Fruit fly (Drosophila melanogaster): ENCODE data around the gene CG42371.

dm6 chr2L:2251175-2251574 lies 34.1 kb upstream of the CG42371 start, which contains the start of gene Ser12:
- TF ChIP-seq ttk (optimal IDR thresholded peaks at IDR 0.05) = no peak
- no peak for TF ChIP-seq h (optimal IDR thresholded peaks at IDR 0.05)
- TF ChIP-seq insv (optimal IDR thresholded peaks at IDR 0.05) = no peak
- TF ChIP-seq Myc (optimal IDR thresholded peaks at IDR 0.05) = no peak
- no peak for TF ChIP-seq psq (optimal IDR thresholded peaks at IDR 0.05)

Measured in Kc167 (cell line).